Fruit fly (Drosophila melanogaster): ENCODE data around the gene CG33235.
A peak's percentile ranks its signal among the peaks of the same experiment; 100 is the strongest.

Gene CG33235

DNA sequence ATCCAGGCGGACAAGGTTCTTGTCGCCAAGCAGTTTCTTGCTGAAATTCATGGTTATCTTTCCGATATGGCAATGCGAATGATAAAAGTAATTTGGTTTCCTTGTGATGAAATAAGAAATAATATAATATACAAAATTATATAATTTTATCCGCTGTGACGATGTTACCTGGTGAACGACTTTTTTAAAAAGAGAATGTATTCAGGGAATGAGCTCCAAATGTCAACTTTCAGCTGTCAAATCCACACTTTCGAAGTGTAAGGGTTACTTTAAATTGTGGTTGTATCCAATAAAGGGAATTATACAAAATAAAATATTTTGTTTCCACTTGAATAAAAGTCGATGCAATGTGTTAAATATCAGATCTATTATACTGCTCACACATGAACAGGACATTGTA lies at the start of gene CG33235:
TSS of gene CG33235 (minus strand) at position 101 of the 400 bp plus-strand sequence.
- no peak for TF ChIP-seq noc (tag; optimal IDR thresholded peaks at IDR 0.05)

- TF ChIP-seq noc (tag; optimal IDR thresholded peaks at IDR 0.05), result no peak
Observed at dm6 chrX:11531245-11531644, 39.9 kb upstream of the CG33235 start.

dm6 chrX:11528026-11528702 lies 36.8 kb upstream of the CG33235 start:
- TF ChIP-seq noc (tag; optimal IDR thresholded peaks at IDR 0.05), result no peak

- TF ChIP-seq noc (tag; optimal IDR thresholded peaks at IDR 0.05), result no peak
Observed at dm6 chrX:11527088-11527635, 35.8 kb upstream of the CG33235 start.

- TF ChIP-seq noc (tag; optimal IDR thresholded peaks at IDR 0.05), result no peak
Observed at dm6 chrX:11523921-11524320, 32.5 kb upstream of the CG33235 start.

- peak; percentile 25 for TF ChIP-seq noc (tag; optimal IDR thresholded peaks at IDR 0.05)
Observed at dm6 chrX:11521561-11522546, 30.5 kb upstream of the CG33235 start.

- no peak for TF ChIP-seq noc (tag; optimal IDR thresholded peaks at IDR 0.05)
Observed at dm6 chrX:11520209-11520608, 28.8 kb upstream of the CG33235 start.

DNA sequence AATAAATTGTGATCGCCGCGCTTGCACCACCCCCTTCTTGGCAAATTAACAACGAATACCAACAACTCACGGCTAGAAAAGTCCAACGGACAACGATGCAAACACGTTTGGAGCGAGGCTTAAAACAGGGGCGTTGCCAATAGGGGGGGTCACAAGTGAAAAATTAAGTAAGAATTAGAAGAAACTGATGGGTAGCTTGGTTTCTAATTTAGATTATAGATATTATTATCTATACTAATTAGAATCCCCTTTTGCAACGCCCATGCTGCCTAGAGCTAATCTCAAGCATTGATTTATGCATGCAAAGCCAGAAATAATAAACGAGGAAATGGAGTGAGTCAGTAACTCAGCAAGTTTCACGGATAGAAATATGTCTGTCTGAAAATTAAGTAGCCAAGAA lies 27.1 kb upstream of the CG33235 start:
- peak; percentile 87 for TF ChIP-seq noc (tag; optimal IDR thresholded peaks at IDR 0.05)

- no peak for TF ChIP-seq noc (tag; optimal IDR thresholded peaks at IDR 0.05)
Observed at dm6 chrX:11517295-11517694, 25.9 kb upstream of the CG33235 start.

DNA sequence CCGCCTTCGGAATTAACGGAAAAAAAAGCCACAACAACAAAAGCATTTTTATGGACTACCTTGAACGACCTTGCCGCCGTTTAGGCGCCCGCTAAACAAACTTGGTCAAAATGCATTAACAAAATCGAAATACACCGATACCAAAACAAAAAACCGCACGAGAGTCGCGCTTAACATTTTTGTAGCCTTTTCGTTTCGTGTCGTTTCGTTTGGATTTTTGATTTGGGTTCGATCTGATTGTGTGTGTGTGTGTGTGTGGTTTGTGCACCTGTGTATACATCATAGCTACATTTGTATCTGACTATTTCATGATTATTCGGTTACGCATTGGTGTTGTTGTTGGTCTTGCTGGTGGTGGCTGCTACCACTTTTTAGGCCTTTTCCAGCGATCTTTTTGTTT lies 24.2 kb upstream of the CG33235 start:
- TF ChIP-seq noc (tag; optimal IDR thresholded peaks at IDR 0.05), result no peak

DNA sequence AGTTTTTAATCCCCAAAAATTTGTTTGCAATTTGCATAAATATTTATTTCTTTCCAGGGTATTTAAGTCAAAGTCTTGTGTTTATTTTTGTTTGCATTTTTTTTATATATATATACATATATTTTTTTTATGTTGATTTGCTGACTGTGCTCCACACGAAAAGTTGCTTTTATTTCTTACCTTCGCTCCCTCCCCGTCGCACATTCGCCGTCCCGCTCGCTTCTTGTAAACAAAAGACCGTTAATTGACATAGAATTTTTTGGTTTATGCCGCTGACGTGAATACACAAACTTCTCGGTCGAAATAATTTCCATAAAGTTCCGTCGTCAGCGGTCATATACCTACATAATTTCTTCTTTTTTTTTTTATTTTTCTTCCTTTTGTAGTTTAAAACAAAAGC lies 21.5 kb upstream of the CG33235 start:
- no peak for TF ChIP-seq noc (tag; optimal IDR thresholded peaks at IDR 0.05)

DNA sequence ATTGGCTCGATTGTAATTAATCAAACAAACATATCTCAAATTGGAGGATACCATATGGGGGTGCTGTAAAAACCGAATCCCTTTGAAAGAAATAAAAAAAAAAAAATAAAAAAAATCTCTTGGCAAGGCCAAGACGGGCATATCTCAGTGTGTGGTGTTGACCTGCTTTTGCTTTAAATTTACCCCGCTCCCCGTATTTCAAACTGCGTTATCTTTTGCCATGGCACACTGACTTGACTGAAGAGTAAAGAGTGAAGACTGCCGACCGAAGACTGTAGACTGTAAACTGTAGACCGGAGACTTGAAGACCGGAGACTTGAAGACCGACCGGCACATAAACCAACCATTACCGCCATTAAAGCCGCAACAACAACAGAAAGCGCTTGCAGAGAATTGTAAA lies 20.6 kb upstream of the CG33235 start:
- TF ChIP-seq noc (tag; optimal IDR thresholded peaks at IDR 0.05), result no peak

- TF ChIP-seq noc (tag; optimal IDR thresholded peaks at IDR 0.05), result no peak
Observed at dm6 chrX:11511299-11511698, 19.9 kb upstream of the CG33235 start.

dm6 chrX:11510120-11510771 lies 18.9 kb upstream of the CG33235 start:
- TF ChIP-seq noc (tag; optimal IDR thresholded peaks at IDR 0.05), result no peak

DNA sequence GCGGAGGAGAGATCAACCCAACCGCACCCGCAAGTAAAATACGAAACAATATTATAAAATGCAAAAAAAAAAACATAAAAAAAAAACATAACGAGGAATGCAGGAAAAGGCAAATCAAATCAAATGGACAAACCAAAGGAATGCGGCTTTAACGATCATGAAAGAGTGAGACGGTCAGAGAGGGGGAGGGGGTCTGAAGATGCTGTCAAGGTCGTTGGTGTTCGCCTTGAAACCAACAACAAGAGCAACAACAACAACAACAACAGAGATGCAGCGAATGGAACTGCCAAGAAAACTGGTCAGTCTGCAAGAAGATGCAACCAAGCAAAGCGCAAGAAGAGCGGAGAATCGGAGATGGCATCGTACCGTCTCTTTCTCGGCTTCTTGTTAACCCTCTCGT lies 14.8 kb upstream of the CG33235 start:
- TF ChIP-seq noc (tag; optimal IDR thresholded peaks at IDR 0.05), result no peak

DNA sequence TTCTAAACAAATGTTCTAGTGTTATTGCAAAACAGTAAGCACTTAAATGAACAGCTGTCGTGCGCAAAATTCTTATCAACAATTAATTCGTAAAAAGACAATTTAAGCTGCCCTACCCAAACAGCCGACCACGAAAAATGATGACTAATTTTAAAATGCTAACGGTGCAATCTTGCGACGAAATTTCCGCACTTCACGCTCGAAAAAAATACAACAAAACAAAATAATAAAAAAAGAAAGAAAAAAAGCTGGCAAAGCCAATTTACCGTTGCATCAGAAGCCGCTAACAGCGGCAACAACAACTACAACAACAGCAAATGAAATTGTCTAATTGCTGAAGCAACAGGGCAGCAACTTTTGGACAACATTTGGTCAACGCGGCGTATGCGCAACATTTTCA lies 12.3 kb upstream of the CG33235 start:
- TF ChIP-seq noc (tag; optimal IDR thresholded peaks at IDR 0.05), result no peak
